Fruit fly (Drosophila melanogaster) whole organism, prepupa: ENCODE results near the gene CG9328.

Experiments
- Blimp-1 ChIP-seq: fragments of 200-800 bp; sonication (Bioruptor generic); optimal IDR thresholded peaks from 3 replicates; lab custom pipeline; 2017; ENCODE audit warnings: missing biosample characterization, missing genetic modification characterization, mild to moderate bottlenecking, moderate library complexity, missing genetic modification reagents
- CG10669 ChIP-seq: fragments of 200-800 bp; sonication (Bioruptor generic); optimal IDR thresholded peaks from 3 replicates; lab custom pipeline; 2018; ENCODE audit warnings: missing biosample characterization, mild to moderate bottlenecking, missing genetic modification characterization, moderate library complexity
- CG11294 ChIP-seq: fragments of 200-800 bp; sonication (Bioruptor generic); IDR thresholded peaks from 2 replicates; pipeline ENCODE4 v1.3.6; 2022; ENCODE audit warnings: missing biosample characterization, missing genetic modification characterization
- CG11902 ChIP-seq: fragments of 200-800 bp; sonication (Bioruptor generic); optimal IDR thresholded peaks from 3 replicates; lab custom pipeline; 2016; ENCODE audit warnings: missing biosample characterization, missing genetic modification characterization
- CG1621 ChIP-seq: fragments of 200-800 bp; sonication (Bioruptor generic); optimal IDR thresholded peaks from 3 replicates; lab custom pipeline; 2018; ENCODE audit warnings: missing biosample characterization, mild to moderate bottlenecking, missing genetic modification characterization
- CG16779 ChIP-seq: fragments of 200-800 bp; sonication (Bioruptor generic); optimal IDR thresholded peaks from 3 replicates; lab custom pipeline; 2017; ENCODE audit warnings: missing biosample characterization, mild to moderate bottlenecking, missing genetic modification characterization
- CG3032 ChIP-seq: fragments of 200-800 bp; optimal IDR thresholded peaks from 2 replicates; lab custom pipeline; 2019; ENCODE audit warnings: missing biosample characterization, mild to moderate bottlenecking, missing genetic modification characterization, moderate library complexity
- CG31627 ChIP-seq: fragments of 200-800 bp; sonication (Bioruptor generic); optimal IDR thresholded peaks from 3 replicates; lab custom pipeline; 2016; ENCODE audit warnings: missing biosample characterization, missing genetic modification characterization
- CG32006 ChIP-seq: fragments of 200-800 bp; sonication (Bioruptor generic); optimal IDR thresholded peaks from 3 replicates; lab custom pipeline; 2017; ENCODE audit warnings: missing biosample characterization, mild to moderate bottlenecking, missing genetic modification characterization
- CG3919 ChIP-seq: fragments of 200-800 bp; sonication (Bioruptor generic); optimal IDR thresholded peaks from 3 replicates; lab custom pipeline; 2016; ENCODE audit warnings: missing biosample characterization, missing genetic modification characterization
- CG6163 ChIP-seq: fragments of 200-800 bp; sonication (Bioruptor generic); IDR thresholded peaks from 3 replicates; pipeline ENCODE4 v1.3.6; 2022; ENCODE audit warnings: missing biosample characterization, missing genetic modification characterization
- CG6808 ChIP-seq: fragments of 200-800 bp; sonication (Bioruptor generic); optimal IDR thresholded peaks from 3 replicates; lab custom pipeline; 2017; ENCODE audit warnings: missing biosample characterization, missing genetic modification characterization, mild to moderate bottlenecking, moderate library complexity, missing genetic modification reagents
- CG6854 ChIP-seq: fragments of 200-800 bp; sonication (Bioruptor generic); optimal IDR thresholded peaks from 2 replicates; lab custom pipeline; 2017; ENCODE audit warnings: missing biosample characterization, mild to moderate bottlenecking, missing genetic modification characterization
- CG8119 ChIP-seq: fragments of 200-800 bp; sonication (Bioruptor generic); IDR thresholded peaks from 3 replicates; pipeline ENCODE4 v1.3.6; 2022; ENCODE audit warnings: missing biosample characterization, missing genetic modification characterization
- CG9139 ChIP-seq: fragments of 200-800 bp; sonication (Bioruptor generic); optimal IDR thresholded peaks from 3 replicates; lab custom pipeline; 2017; ENCODE audit warnings: missing biosample characterization, mild to moderate bottlenecking, missing genetic modification characterization
- Eip75B ChIP-seq: fragments of 200-800 bp; sonication (Bioruptor generic); optimal IDR thresholded peaks from 3 replicates; lab custom pipeline; 2016; ENCODE audit warnings: missing biosample characterization, missing genetic modification characterization
- Eip78C ChIP-seq: fragments of 200-800 bp; sonication (Bioruptor generic); peaks from one replicate; lab custom pipeline; 2016; ENCODE audit warnings: missing biosample characterization, missing genetic modification characterization
- Eip93F ChIP-seq: fragments of 200-800 bp; sonication (Bioruptor generic); optimal IDR thresholded peaks from 2 replicates; lab custom pipeline; 2016; ENCODE audit warnings: missing biosample characterization, mild to moderate bottlenecking, missing genetic modification characterization
- Ets21C ChIP-seq: fragments of 200-800 bp; sonication (Bioruptor generic); optimal IDR thresholded peaks from 3 replicates; lab custom pipeline; 2016; ENCODE audit warnings: missing biosample characterization, missing genetic modification characterization
- Gug ChIP-seq: fragments of 200-800 bp; sonication (Bioruptor generic); IDR thresholded peaks from 2 replicates; pipeline ENCODE4 v1.3.6; 2022; ENCODE audit warnings: missing biosample characterization, missing genetic modification characterization
- Hr38 ChIP-seq: sonication (Bioruptor generic); optimal IDR thresholded peaks from 2 replicates; lab custom pipeline; 2016; ENCODE audit warnings: missing biosample characterization, missing genetic modification characterization
- Hr39 ChIP-seq: fragments of 200-800 bp; sonication (Bioruptor generic); optimal IDR thresholded peaks from 2 replicates; lab custom pipeline; 2016; ENCODE audit warnings: missing biosample characterization, missing genetic modification characterization
- Hr4 ChIP-seq: fragments of 200-800 bp; sonication (Bioruptor generic); optimal IDR thresholded peaks from 3 replicates; lab custom pipeline; 2016; ENCODE audit warnings: missing biosample characterization, missing genetic modification characterization
- Lpt ChIP-seq: fragments of 200-800 bp; sonication (Bioruptor generic); optimal IDR thresholded peaks from 3 replicates; lab custom pipeline; 2016; ENCODE audit warnings: missing biosample characterization, missing genetic modification characterization
- Met ChIP-seq: fragments of 200-800 bp; sonication (Bioruptor generic); optimal IDR thresholded peaks from 3 replicates; lab custom pipeline; 2016; ENCODE audit warnings: missing biosample characterization, missing genetic modification characterization
- OdsH ChIP-seq: fragments of 200-800 bp; sonication (Bioruptor generic); optimal IDR thresholded peaks from 3 replicates; lab custom pipeline; 2016; ENCODE audit warnings: missing biosample characterization, missing genetic modification characterization
- Sox102F ChIP-seq: fragments of 200-800 bp; sonication (Bioruptor generic); optimal IDR thresholded peaks from 2 replicates; lab custom pipeline; 2016; ENCODE audit warnings: missing biosample characterization, mild to moderate bottlenecking, missing genetic modification characterization
- Sox14 ChIP-seq: fragments of 200-800 bp; sonication (Bioruptor generic); optimal IDR thresholded peaks from 3 replicates; lab custom pipeline; 2016; ENCODE audit warnings: missing biosample characterization, missing genetic modification characterization
- achi ChIP-seq: fragments of 200-800 bp; sonication (Bioruptor generic); optimal IDR thresholded peaks from 3 replicates; lab custom pipeline; 2016; ENCODE audit warnings: missing biosample characterization, missing genetic modification characterization
- acj6 ChIP-seq: fragments of 200-800 bp; sonication (Bioruptor generic); optimal IDR thresholded peaks from 3 replicates; lab custom pipeline; 2016; ENCODE audit warnings: missing biosample characterization, missing genetic modification characterization
- cyc ChIP-seq: fragments of 200-800 bp; sonication (Bioruptor generic); optimal IDR thresholded peaks from 3 replicates; lab custom pipeline; 2016; ENCODE audit warnings: missing biosample characterization, missing genetic modification characterization
- dac ChIP-seq: fragments of 200-800 bp; sonication (Bioruptor generic); optimal IDR thresholded peaks from 2 replicates; lab custom pipeline; 2017; ENCODE audit warnings: missing biosample characterization, mild to moderate bottlenecking, missing genetic modification characterization
- dsx ChIP-seq: fragments of 200-800 bp; optimal IDR thresholded peaks from 3 replicates; lab custom pipeline; 2019; ENCODE audit warnings: missing biosample characterization, mild to moderate bottlenecking, missing genetic modification characterization, moderate library complexity; ENCODE audit not compliant: poor library complexity, severe bottlenecking
- eg ChIP-seq: fragments of 200-800 bp; sonication (Bioruptor generic); IDR thresholded peaks from 3 replicates; pipeline ENCODE4 v1.3.6; 2022; ENCODE audit warnings: missing biosample characterization, missing genetic modification characterization
- esn ChIP-seq: fragments of 200-800 bp; sonication (Bioruptor generic); optimal IDR thresholded peaks from 2 replicates; lab custom pipeline; 2016; ENCODE audit warnings: missing biosample characterization, mild to moderate bottlenecking, missing genetic modification characterization, moderate library complexity
- fd59A ChIP-seq: fragments of 200-800 bp; sonication (Bioruptor generic); optimal IDR thresholded peaks from 2 replicates; lab custom pipeline; 2017; ENCODE audit warnings: missing biosample characterization, mild to moderate bottlenecking, missing genetic modification characterization, missing genetic modification reagents
- fkh ChIP-seq: fragments of 200-800 bp; sonication (Bioruptor generic); optimal IDR thresholded peaks from 3 replicates; lab custom pipeline; 2017; ENCODE audit warnings: missing biosample characterization, mild to moderate bottlenecking, missing genetic modification characterization, moderate library complexity
- pdm3 ChIP-seq: fragments of 200-800 bp; sonication (Bioruptor generic); optimal IDR thresholded peaks from 3 replicates; lab custom pipeline; 2016; ENCODE audit warnings: missing biosample characterization, missing genetic modification characterization
- salr ChIP-seq, 2 experiments: fragments of 200-800 bp; sonication (Bioruptor generic); optimal IDR thresholded peaks; 3 replicates each; lab custom pipeline; 2016 to 2018; ENCODE audit warnings: missing biosample characterization in 2 of 2, missing genetic modification characterization in 2 of 2, mild to moderate bottlenecking in 1 of 2
- spab ChIP-seq: fragments of 200-800 bp; sonication (Bioruptor generic); optimal IDR thresholded peaks from 2 replicates; lab custom pipeline; 2017; ENCODE audit warnings: missing biosample characterization, mild to moderate bottlenecking, missing genetic modification characterization, missing genetic modification reagents
- ss ChIP-seq, 2 experiments: fragments of 200-800 bp; sonication (Bioruptor generic); optimal IDR thresholded peaks; 2 replicates in 1 of 2; 3 replicates in 1 of 2; lab custom pipeline; 2017 to 2018; ENCODE audit warnings: mild to moderate bottlenecking in 2 of 2, missing biosample characterization in 2 of 2, missing genetic modification characterization in 2 of 2, moderate library complexity in 1 of 2
- svp ChIP-seq: fragments of 200-800 bp; sonication (Bioruptor generic); peaks from one replicate; lab custom pipeline; 2016; ENCODE audit warnings: missing biosample characterization, missing genetic modification characterization
- topi ChIP-seq: fragments of 200-800 bp; sonication (Bioruptor generic); optimal IDR thresholded peaks from 3 replicates; lab custom pipeline; 2016; ENCODE audit warnings: missing biosample characterization, missing genetic modification characterization
- vri ChIP-seq: fragments of 200-800 bp; sonication (Bioruptor generic); optimal IDR thresholded peaks from 3 replicates; lab custom pipeline; 2016; ENCODE audit warnings: missing biosample characterization, mild to moderate bottlenecking, missing genetic modification characterization

Gene CG9328

DNA sequence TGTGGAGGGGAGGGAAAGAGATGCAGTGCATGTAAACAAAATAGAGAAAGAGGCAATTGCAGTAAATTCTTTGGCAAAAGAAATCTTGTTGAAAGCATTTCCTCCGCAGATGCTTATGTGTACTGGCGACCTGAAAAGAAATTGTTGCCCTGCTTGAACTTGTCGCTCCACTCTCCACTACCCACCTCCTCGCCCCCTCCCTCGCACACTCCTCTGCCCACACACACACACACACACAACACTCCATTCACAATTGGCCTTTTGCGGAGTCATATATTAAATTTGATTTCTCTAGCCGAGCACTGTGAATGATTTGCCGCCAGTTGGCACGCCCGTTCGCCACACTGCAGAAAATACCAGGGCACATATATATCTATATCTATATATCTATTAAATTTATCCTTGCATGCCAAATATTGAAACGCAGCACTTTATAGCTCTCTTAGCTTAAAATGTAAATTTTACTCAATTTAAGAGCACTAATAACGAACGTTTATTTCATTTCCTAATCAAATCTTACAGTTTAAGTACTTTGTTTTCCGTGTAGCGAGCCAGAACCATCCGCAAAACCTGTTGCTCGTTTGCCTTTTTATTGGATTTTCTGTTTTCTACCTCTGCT, 38.6 kb upstream of the CG9328 start (continued):
- TF ChIP-seq cyc (GFP tag; lab: Kevin White, UChicago) (peak; percentile 52), CG32006 (GFP tag; lab: Kevin White, UChicago) (peak; percentile 87), dsx (GFP tag; lab: Kevin White, UChicago) (no peak), CG6854 (GFP tag; lab: Kevin White, UChicago) (no peak), CG6808 (peak; percentile 70), Gug (peak; percentile 75), esn (GFP tag; lab: Kevin White, UChicago) (peak; percentile 67), Blimp-1 (GFP tag; lab: Kevin White, UChicago) (no peak), Hr38 (GFP tag; lab: Kevin White, UChicago) (no peak), Eip93F (GFP tag; lab: Kevin White, UChicago) (no peak), svp (GFP tag; lab: Kevin White, UChicago) (peak; percentile 73), fkh (GFP tag; lab: Kevin White, UChicago) (no peak), CG9139 (GFP tag; lab: Kevin White, UChicago) (no peak), CG31627 (GFP tag; lab: Kevin White, UChicago) (peak; percentile 64), CG11294 (GFP tag; lab: Robert Waterston, UW) (peak; percentile 66), CG3032 (tag; lab: Kevin White, UChicago) (peak; percentile 71), achi (GFP tag; lab: Kevin White, UChicago) (peak; percentile 61), fd59A (GFP tag; lab: Kevin White, UChicago) (peak; percentile 44), spab (GFP tag; lab: Kevin White, UChicago) (peak; percentile 71), Sox14 (peak; percentile 76), CG1621 (tag; lab: Kevin White, UChicago) (no peak), Sox102F (peak; percentile 39), ss (GFP tag; optimal IDR thresholded peaks at IDR 0.05; lab: Kevin White, UChicago) (peak; percentile 2 to 7), acj6 (peak; percentile 66)

DNA sequence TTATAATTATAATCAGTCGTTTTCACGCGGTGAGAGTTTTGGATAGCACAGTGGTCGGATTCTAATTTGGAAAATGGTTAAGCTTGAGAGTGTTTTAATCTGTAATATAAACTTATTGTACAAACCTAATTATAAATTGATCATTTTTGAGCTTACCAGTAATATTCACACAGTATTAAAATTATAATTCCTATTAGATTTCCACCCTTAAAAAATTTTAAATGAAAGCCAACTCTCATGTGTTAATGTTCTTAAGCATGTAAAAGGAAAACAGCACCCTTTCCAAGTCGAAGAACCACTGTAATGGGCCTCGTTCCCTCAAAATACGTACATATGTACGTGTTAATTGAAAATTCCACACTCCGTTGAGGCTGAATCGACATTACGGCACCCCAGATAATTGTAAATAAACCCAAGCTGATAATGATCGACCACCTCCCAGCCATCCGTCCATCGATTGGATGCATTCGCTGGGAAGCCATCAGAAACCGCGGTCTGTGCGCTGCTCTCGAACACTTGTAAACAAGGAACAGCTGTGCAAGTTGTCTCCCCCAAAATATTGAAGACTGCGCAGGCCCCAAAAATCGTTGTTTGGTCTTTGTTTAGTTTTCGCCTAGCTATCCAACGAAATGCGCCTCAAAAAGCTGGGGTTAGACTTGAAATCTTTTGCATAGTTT, 37.6 kb upstream of the CG9328 start:
- TF ChIP-seq Met (GFP tag; lab: Kevin White, UChicago), result peak; percentile 76
- no peak for TF ChIP-seq salr (GFP tag; optimal IDR thresholded peaks at IDR 0.05; lab: Kevin White, UChicago)
- TF ChIP-seq CG6808, result no peak
- peak; percentile 41 for TF ChIP-seq Gug
- TF ChIP-seq cyc (GFP tag; lab: Kevin White, UChicago), result peak; percentile 65
- peak; percentile 15; the same call in 1 of the 3 replicates for TF ChIP-seq CG8119 (GFP tag; lab: Robert Waterston, UW)
- TF ChIP-seq Lpt, result no peak
- TF ChIP-seq CG31627 (GFP tag; lab: Kevin White, UChicago), result peak; percentile 66
- peak; percentile 43 for TF ChIP-seq fkh (GFP tag; lab: Kevin White, UChicago)
- TF ChIP-seq Eip93F (GFP tag; lab: Kevin White, UChicago), result peak; percentile 26
- peak; percentile 73 for TF ChIP-seq Hr39 (GFP tag; lab: Kevin White, UChicago)
- no peak for TF ChIP-seq CG11294 (GFP tag; lab: Robert Waterston, UW)
- TF ChIP-seq ss (GFP tag; optimal IDR thresholded peaks at IDR 0.05; lab: Kevin White, UChicago), result no peak
- peak; percentile 50 for TF ChIP-seq vri
- TF ChIP-seq Eip75B (GFP tag; lab: Kevin White, UChicago), result peak; percentile 48
- TF ChIP-seq achi (GFP tag; lab: Kevin White, UChicago), result peak; percentile 57
- TF ChIP-seq eg (GFP tag; lab: Robert Waterston, UW), result no peak
- TF ChIP-seq dsx (GFP tag; lab: Kevin White, UChicago), result no peak
- peak; percentile 28 for TF ChIP-seq OdsH (GFP tag; lab: Kevin White, UChicago)
- peak; percentile 17 for TF ChIP-seq Hr4 (GFP tag; lab: Kevin White, UChicago)
- peak; percentile 55 for TF ChIP-seq pdm3 (GFP tag; lab: Kevin White, UChicago)
- no peak for TF ChIP-seq CG10669 (GFP tag; lab: Kevin White, UChicago)
- TF ChIP-seq CG16779 (tag; lab: Kevin White, UChicago), result no peak
- peak; percentile 71 for TF ChIP-seq Ets21C (GFP tag; lab: Kevin White, UChicago)
- peak; percentile 33 for TF ChIP-seq CG32006 (GFP tag; lab: Kevin White, UChicago)
- TF ChIP-seq CG11902 (GFP tag; lab: Kevin White, UChicago), result peak; percentile 44
- no peak for TF ChIP-seq CG3032 (tag; lab: Kevin White, UChicago)
- no peak for TF ChIP-seq CG9139 (GFP tag; lab: Kevin White, UChicago)
- TF ChIP-seq topi (GFP tag; lab: Kevin White, UChicago), result peak; percentile 75
- peak; percentile 52 for TF ChIP-seq CG3919 (GFP tag; lab: Kevin White, UChicago)
- no peak for TF ChIP-seq fd59A (GFP tag; lab: Kevin White, UChicago)
- peak; percentile 80 for TF ChIP-seq Eip78C (GFP tag; lab: Kevin White, UChicago)
- TF ChIP-seq dac, result no peak
- TF ChIP-seq svp (GFP tag; lab: Kevin White, UChicago), result peak; percentile 96
- TF ChIP-seq Sox102F, result peak; percentile 74
- no peak for TF ChIP-seq CG1621 (tag; lab: Kevin White, UChicago)
- no peak for TF ChIP-seq spab (GFP tag; lab: Kevin White, UChicago)
- TF ChIP-seq CG6163 (GFP tag; lab: Robert Waterston, UW), result 0 out of 3 replicates have a peak, but pooled peaks have one; percentile 20
